Worm (Caenorhabditis elegans): ENCODE results near the gene mrpl-40.

- no peak for TF ChIP-seq ZK546.5 (tag; optimal IDR thresholded peaks at IDR 0.05)
- TF ChIP-seq skn-1 (tag; optimal IDR thresholded peaks at IDR 0.05) = no peak
- no peak for TF ChIP-seq ztf-4 (tag; optimal IDR thresholded peaks at IDR 0.05)
- no peak for TF ChIP-seq sem-4 (tag; optimal IDR thresholded peaks at IDR 0.05)
- no peak for TF ChIP-seq unc-62 (GFP tag; optimal IDR thresholded peaks at IDR 0.05)
- no peak for TF ChIP-seq zag-1 (tag; optimal IDR thresholded peaks at IDR 0.05)
- no peak for TF ChIP-seq unc-39 (tag; optimal IDR thresholded peaks at IDR 0.05)
Measured at ce11 chrIII:41484-41883, 45.9 kb upstream of the mrpl-40 start.
